Worm (Caenorhabditis elegans) whole organism, early embryonic: Measurements from ENCODE around the gene Y54G2A.15.

Experiments
- ama-1 ChIP-seq: fragments of 150-350 bp; optimal IDR thresholded peaks from 2 replicates; lab custom pipeline; 2014
- ets-7 ChIP-seq: sonication (generic microtip); optimal IDR thresholded peaks from 2 replicates; lab custom pipeline; 2016; ENCODE audit warnings: missing genotype, missing genetic modification characterization, missing compliant biosample characterization
- flt-1 ChIP-seq: fragments of 200-800 bp; sonication (Bioruptor generic); IDR thresholded peaks from 2 replicates; pipeline ENCODE4 v1.3.6; 2022; ENCODE audit warnings: missing genetic modification characterization, missing compliant biosample characterization
- hmbx-1 ChIP-seq: sonication (generic microtip); optimal IDR thresholded peaks from 2 replicates; lab custom pipeline; 2016; ENCODE audit warnings: mild to moderate bottlenecking, missing genetic modification characterization, missing compliant biosample characterization
- hnd-1 ChIP-seq: sonication (generic microtip); optimal IDR thresholded peaks from 2 replicates; lab custom pipeline; 2016; ENCODE audit warnings: missing genetic modification characterization, missing compliant biosample characterization
- sea-1 ChIP-seq: fragments of 200-800 bp; sonication (Bioruptor generic); conservative IDR thresholded peaks from 2 replicates; pipeline ENCODE4 v1.3.6; 2022; ENCODE audit warnings: missing genetic modification characterization, missing compliant biosample characterization
- tbx-11 ChIP-seq: fragments of 200-800 bp; sonication (Bioruptor generic); IDR thresholded peaks from 2 replicates; pipeline ENCODE4 v1.3.6; 2022; ENCODE audit warnings: missing genetic modification characterization, missing compliant biosample characterization

ce11 chrIV:2886655-2887054, 42.9 kb upstream of the Y54G2A.15 start, which contains the start of gene dml-1:
- no peak for TF ChIP-seq ama-1 (lab: Kevin White, UChicago)
- no peak for TF ChIP-seq hnd-1 (tag; lab: Kevin White, UChicago)
- TF ChIP-seq ets-7 (tag; lab: Kevin White, UChicago), result no peak
- no peak for TF ChIP-seq hmbx-1 (tag; lab: Kevin White, UChicago)
- TF ChIP-seq flt-1 (GFP tag; lab: Robert Waterston, UW), result no peak
- TF ChIP-seq tbx-11 (GFP tag; lab: Robert Waterston, UW), result no peak
- no peak for TF ChIP-seq sea-1 (GFP tag; lab: Robert Waterston, UW)
